Fruit fly (Drosophila melanogaster): Measurements from ENCODE around the gene Hex-t1.
A peak's percentile ranks its signal among the peaks of the same experiment; 100 is the strongest.

Hex-t1 gene

dm6 chr3R:26478040-26478439 is 29.2 kb downstream of the Hex-t1 start:
- TF ChIP-seq Gug (GFP tag; IDR thresholded peaks at IDR 0.05): peak; percentile 45; the same call in 1 of the 2 replicates
- TF ChIP-seq CG10631 (GFP tag; optimal IDR thresholded peaks at IDR 0.05): peak; percentile 2
- peak; percentile 24; the same call in 1 of the 2 replicates for TF ChIP-seq CG11294 (GFP tag; IDR thresholded peaks at IDR 0.05)
- TF ChIP-seq OdsH (GFP tag; optimal IDR thresholded peaks at IDR 0.05): peak; percentile 29
- peak; percentile 72 for TF ChIP-seq CG15336 (GFP tag; IDR thresholded peaks at IDR 0.05)
- no peak for TF ChIP-seq CG32006 (GFP tag; optimal IDR thresholded peaks at IDR 0.05)
- TF ChIP-seq pdm3 (GFP tag; optimal IDR thresholded peaks at IDR 0.05): peak; percentile 9
- TF ChIP-seq CG3919 (GFP tag; optimal IDR thresholded peaks at IDR 0.05): peak; percentile 29
- TF ChIP-seq topi (GFP tag; optimal IDR thresholded peaks at IDR 0.05): no peak
- peak; percentile 55; the same call in 2 of the 3 replicates for TF ChIP-seq eg (GFP tag; IDR thresholded peaks at IDR 0.05)
- TF ChIP-seq CG8119 (GFP tag; IDR thresholded peaks at IDR 0.05): peak; percentile 36; the same call in 1 of the 3 replicates
- peak; percentile 71 for TF ChIP-seq CG6163 (GFP tag; IDR thresholded peaks at IDR 0.05)
- no peak for TF ChIP-seq Ets21C (GFP tag; optimal IDR thresholded peaks at IDR 0.05)
- TF ChIP-seq CG8632 (GFP tag; optimal IDR thresholded peaks at IDR 0.05): no peak
- no peak for TF ChIP-seq Eip75B (GFP tag; optimal IDR thresholded peaks at IDR 0.05)
- no peak for TF ChIP-seq CG11762 (GFP tag; optimal IDR thresholded peaks at IDR 0.05; ENCODE audit: insufficient read depth)
- peak; percentile 68 for TF ChIP-seq Eip78C (GFP tag)
- peak; percentile 34 for TF ChIP-seq CG6276 (GFP tag; optimal IDR thresholded peaks at IDR 0.05)
- no peak for TF ChIP-seq svp (GFP tag)
- peak; percentile 30 for TF ChIP-seq Hr4 (GFP tag; optimal IDR thresholded peaks at IDR 0.05)

- TF ChIP-seq CG10669 (GFP tag; optimal IDR thresholded peaks at IDR 0.05) (no peak), CG3919 (GFP tag; optimal IDR thresholded peaks at IDR 0.05) (no peak), svp (GFP tag) (no peak), Ets96B (tag; optimal IDR thresholded peaks at IDR 0.05) (no peak), achi (GFP tag; optimal IDR thresholded peaks at IDR 0.05) (no peak), salr (GFP tag; optimal IDR thresholded peaks at IDR 0.05) (no peak), CG6854 (GFP tag; optimal IDR thresholded peaks at IDR 0.05) (no peak), CG11762 (GFP tag; optimal IDR thresholded peaks at IDR 0.05; ENCODE audit: insufficient read depth) (no peak), Eip75B (GFP tag; optimal IDR thresholded peaks at IDR 0.05) (no peak), Hr4 (GFP tag; optimal IDR thresholded peaks at IDR 0.05) (no peak), CG6808 (GFP tag; optimal IDR thresholded peaks at IDR 0.05) (no peak), CG10631 (GFP tag; optimal IDR thresholded peaks at IDR 0.05) (no peak), Met (GFP tag; optimal IDR thresholded peaks at IDR 0.05) (no peak)
Measured at dm6 chr3R:26478644-26479043, 29.8 kb downstream of the Hex-t1 start.

- TF ChIP-seq CG10631 (GFP tag; optimal IDR thresholded peaks at IDR 0.05): peak; percentile 60
- no peak for TF ChIP-seq Hr39 (GFP tag; optimal IDR thresholded peaks at IDR 0.05)
- TF ChIP-seq CG9139 (GFP tag; optimal IDR thresholded peaks at IDR 0.05): no peak
- peak; percentile 48 for TF ChIP-seq CG6276 (GFP tag; optimal IDR thresholded peaks at IDR 0.05)
- peak; percentile 38 for TF ChIP-seq Eip75B (GFP tag; optimal IDR thresholded peaks at IDR 0.05)
- TF ChIP-seq dac (GFP tag; optimal IDR thresholded peaks at IDR 0.05): peak; percentile 27
- peak; percentile 68 for TF ChIP-seq CG8119 (GFP tag; IDR thresholded peaks at IDR 0.05)
- peak; percentile 4 for TF ChIP-seq Ets96B (tag; optimal IDR thresholded peaks at IDR 0.05)
- TF ChIP-seq fd85E (GFP tag; optimal IDR thresholded peaks at IDR 0.05): no peak
- TF ChIP-seq achi (GFP tag; optimal IDR thresholded peaks at IDR 0.05): peak; percentile 56
- no peak for TF ChIP-seq Ets21C (GFP tag; optimal IDR thresholded peaks at IDR 0.05)
- peak in 1 of 2 experiments; percentile 25 for TF ChIP-seq salr (GFP tag; optimal IDR thresholded peaks at IDR 0.05)
- TF ChIP-seq CG6792 (GFP tag; optimal IDR thresholded peaks at IDR 0.05): peak; percentile 6
- no peak for TF ChIP-seq CG6808 (GFP tag; optimal IDR thresholded peaks at IDR 0.05)
- TF ChIP-seq esn (GFP tag; optimal IDR thresholded peaks at IDR 0.05): no peak
- TF ChIP-seq fd59A (GFP tag; optimal IDR thresholded peaks at IDR 0.05): no peak
- peak in 1 of 2 experiments; percentile 51 for TF ChIP-seq ss (GFP tag; optimal IDR thresholded peaks at IDR 0.05)
- TF ChIP-seq Sox15 (GFP tag; optimal IDR thresholded peaks at IDR 0.05): no peak
- TF ChIP-seq CG32006 (GFP tag; optimal IDR thresholded peaks at IDR 0.05): peak; percentile 72
- TF ChIP-seq CG4318 (GFP tag; optimal IDR thresholded peaks at IDR 0.05): peak; percentile 41
- peak; percentile 32 for TF ChIP-seq pdm3 (GFP tag; optimal IDR thresholded peaks at IDR 0.05)
- no peak for TF ChIP-seq CG16779 (tag; optimal IDR thresholded peaks at IDR 0.05)
- TF ChIP-seq CG11902 (GFP tag; optimal IDR thresholded peaks at IDR 0.05): no peak
- TF ChIP-seq Sox102F (GFP tag; optimal IDR thresholded peaks at IDR 0.05): no peak
- peak; percentile 35 for TF ChIP-seq CG7368 (GFP tag; optimal IDR thresholded peaks at IDR 0.05)
- peak; percentile 9 for TF ChIP-seq Met (GFP tag; optimal IDR thresholded peaks at IDR 0.05)
- TF ChIP-seq vri (GFP tag; optimal IDR thresholded peaks at IDR 0.05): no peak
- peak; percentile 81 for TF ChIP-seq Eip78C (GFP tag)
- no peak for TF ChIP-seq Blimp-1 (GFP tag; optimal IDR thresholded peaks at IDR 0.05)
- peak; percentile 55 for TF ChIP-seq OdsH (GFP tag; optimal IDR thresholded peaks at IDR 0.05)
- TF ChIP-seq CG34406 (GFP tag; optimal IDR thresholded peaks at IDR 0.05): no peak
- TF ChIP-seq Smox (GFP tag; optimal IDR thresholded peaks at IDR 0.05): no peak
- TF ChIP-seq CG15336 (GFP tag; IDR thresholded peaks at IDR 0.05): peak; percentile 66
- peak; percentile 20 for TF ChIP-seq topi (GFP tag; optimal IDR thresholded peaks at IDR 0.05)
Measured at dm6 chr3R:26479208-26479607, 30.3 kb downstream of the Hex-t1 start.
